Fruit fly (Drosophila melanogaster) whole organism, embryonic: ENCODE results near the gene CkIIalpha-i3.

Experiments used
- CG10147 ChIP-seq: fragments of 200-800 bp; sonication (Bioruptor generic); optimal IDR thresholded peaks from 2 replicates; lab custom pipeline; 2019; ENCODE audit warnings: missing biosample characterization, mild to moderate bottlenecking, missing genetic modification characterization, moderate library complexity
- CG10209 ChIP-seq: fragments of 200-800 bp; sonication (Bioruptor generic); optimal IDR thresholded peaks from 3 replicates; lab custom pipeline; 2017; ENCODE audit warnings: missing biosample characterization, mild to moderate bottlenecking, missing genetic modification characterization, missing genetic modification reagents
- CG10321 ChIP-seq: fragments of 200-800 bp; sonication (Bioruptor generic); IDR thresholded peaks from 2 replicates; pipeline ENCODE4 v1.3.6; 2022; ENCODE audit warnings: missing biosample characterization, missing genetic modification characterization
- CG12299 ChIP-seq: fragments of 200-800 bp; sonication (Bioruptor generic); optimal IDR thresholded peaks from 2 replicates; lab custom pipeline; 2018; ENCODE audit warnings: missing biosample characterization, mild to moderate bottlenecking, missing genetic modification characterization
- CG15479 ChIP-seq: fragments of 200-800 bp; sonication (Bioruptor generic); optimal IDR thresholded peaks from 3 replicates; lab custom pipeline; 2019; ENCODE audit warnings: missing biosample characterization, mild to moderate bottlenecking, missing genetic modification characterization, moderate library complexity
- CG15601 ChIP-seq: fragments of 200-800 bp; sonication (Bioruptor generic); optimal IDR thresholded peaks from 3 replicates; lab custom pipeline; 2019; ENCODE audit warnings: missing biosample characterization, mild to moderate bottlenecking, missing genetic modification characterization, moderate library complexity
- CG2678 ChIP-seq: fragments of 200-800 bp; sonication (Bioruptor generic); optimal IDR thresholded peaks from 3 replicates; lab custom pipeline; 2019; ENCODE audit warnings: missing biosample characterization, mild to moderate bottlenecking, missing genetic modification characterization, moderate library complexity
- CG3163 ChIP-seq: fragments of 200-800 bp; sonication (Bioruptor generic); optimal IDR thresholded peaks from 3 replicates; lab custom pipeline; 2016; ENCODE audit warnings: missing biosample characterization, missing genetic modification characterization
- CG3281 ChIP-seq: fragments of 200-800 bp; sonication (Bioruptor generic); optimal IDR thresholded peaks from 3 replicates; lab custom pipeline; 2017; ENCODE audit warnings: missing biosample characterization, mild to moderate bottlenecking, missing genetic modification characterization
- CG3995 ChIP-seq: fragments of 200-800 bp; sonication (Bioruptor generic); optimal IDR thresholded peaks from 3 replicates; lab custom pipeline; 2016; ENCODE audit warnings: missing biosample characterization, missing genetic modification characterization
- CG42726 ChIP-seq: fragments of 200-800 bp; sonication (Bioruptor generic); IDR thresholded peaks from 2 replicates; pipeline ENCODE4 v1.3.6; 2022; ENCODE audit warnings: missing biosample characterization, missing genetic modification characterization; ENCODE audit not compliant: partially characterized antibody
- CG4360 ChIP-seq: fragments of 200-800 bp; sonication (Bioruptor generic); IDR thresholded peaks from 2 replicates; pipeline ENCODE4 v1.3.6; 2022; ENCODE audit warnings: missing biosample characterization, missing genetic modification characterization
- CG4707 ChIP-seq: fragments of 200-800 bp; sonication (Bioruptor generic); optimal IDR thresholded peaks from 2 replicates; lab custom pipeline; 2018; ENCODE audit warnings: missing biosample characterization, mild to moderate bottlenecking, missing genetic modification characterization, moderate library complexity
- CG4730 ChIP-seq: fragments of 200-800 bp; sonication (Bioruptor generic); IDR thresholded peaks from 2 replicates; pipeline ENCODE4 v1.3.6; 2022; ENCODE audit warnings: missing biosample characterization, missing genetic modification characterization
- CG6175 ChIP-seq: fragments of 200-800 bp; sonication (Bioruptor generic); IDR thresholded peaks from 3 replicates; pipeline ENCODE4 v1.3.6; 2022; ENCODE audit warnings: missing biosample characterization, missing genetic modification characterization
- CG6765 ChIP-seq: fragments of 200-800 bp; sonication (Bioruptor generic); optimal IDR thresholded peaks from 3 replicates; lab custom pipeline; 2017; ENCODE audit warnings: missing biosample characterization, mild to moderate bottlenecking, missing genetic modification characterization
- CG8388 ChIP-seq: fragments of 200-800 bp; sonication (Bioruptor generic); optimal IDR thresholded peaks from 2 replicates; lab custom pipeline; 2019; ENCODE audit warnings: missing biosample characterization, mild to moderate bottlenecking, missing genetic modification characterization, moderate library complexity
- CG9876 ChIP-seq: fragments of 200-800 bp; sonication (Bioruptor generic); optimal IDR thresholded peaks from 2 replicates; lab custom pipeline; 2016; ENCODE audit warnings: missing biosample characterization, missing genetic modification characterization
- Camta ChIP-seq: fragments of 200-800 bp; sonication (Bioruptor generic); optimal IDR thresholded peaks from 2 replicates; lab custom pipeline; 2016; ENCODE audit warnings: missing biosample characterization, missing genetic modification characterization
- Dp ChIP-seq: fragments of 200-800 bp; sonication (Bioruptor generic); optimal IDR thresholded peaks from 2 replicates; lab custom pipeline; 2018; ENCODE audit warnings: missing biosample characterization, mild to moderate bottlenecking, missing genetic modification characterization, moderate library complexity
- Elba2 ChIP-seq: fragments of 200-800 bp; sonication (Bioruptor generic); optimal IDR thresholded peaks from 3 replicates; lab custom pipeline; 2016; ENCODE audit warnings: missing biosample characterization, missing genetic modification characterization
- HmgD ChIP-seq: fragments of 200-800 bp; sonication (Bioruptor generic); optimal IDR thresholded peaks from 3 replicates; lab custom pipeline; 2016; ENCODE audit warnings: missing biosample characterization, missing genetic modification characterization
- Hr39 ChIP-seq: fragments of >200 bp; optimal IDR thresholded peaks from 2 replicates; lab custom pipeline; 2017
- Hr51 ChIP-seq, 2 experiments: fragments of 200-800 bp; sonication (Bioruptor generic); optimal IDR thresholded peaks; 2 replicates in 1 of 2; 3 replicates in 1 of 2; lab custom pipeline; 2016 to 2018; ENCODE audit warnings: missing biosample characterization in 2 of 2, missing genetic modification characterization in 2 of 2, mild to moderate bottlenecking in 1 of 2, moderate library complexity in 1 of 2
- MTF-1 ChIP-seq: fragments of 200-800 bp; sonication (Bioruptor generic); optimal IDR thresholded peaks from 2 replicates; lab custom pipeline; 2018; ENCODE audit warnings: missing biosample characterization, mild to moderate bottlenecking, missing genetic modification characterization, borderline replicate concordance
- Nf-YA ChIP-seq: fragments of 200-800 bp; sonication (Bioruptor generic); IDR thresholded peaks from 2 replicates; pipeline ENCODE4 v1.3.6; 2022; ENCODE audit warnings: missing biosample characterization, missing genetic modification characterization
- Xrp1 ChIP-seq: fragments of 200-800 bp; sonication (Bioruptor generic); IDR thresholded peaks from 2 replicates; pipeline ENCODE4 v1.3.6; 2022; ENCODE audit warnings: missing biosample characterization, missing genetic modification characterization
- dimm ChIP-seq: fragments of 200-800 bp; sonication (Bioruptor generic); IDR thresholded peaks from 2 replicates; pipeline ENCODE4 v1.3.6; 2022; ENCODE audit warnings: missing biosample characterization, missing genetic modification characterization
- dpn ChIP-seq, 2 experiments: fragments of 200-800 bp; sonication (Bioruptor generic); optimal IDR thresholded peaks; 3 replicates each; lab custom pipeline; 2016; ENCODE audit warnings: missing biosample characterization in 2 of 2, missing genetic modification characterization in 2 of 2
- grau ChIP-seq: fragments of 200-800 bp; optimal IDR thresholded peaks from 3 replicates; lab custom pipeline; 2019; ENCODE audit warnings: missing biosample characterization, mild to moderate bottlenecking, missing genetic modification characterization, moderate library complexity
- gt ChIP-seq: fragments of 200-800 bp; sonication (Bioruptor generic); IDR thresholded peaks from 2 replicates; pipeline ENCODE4 v1.3.6; 2022; ENCODE audit warnings: missing biosample characterization, missing genetic modification characterization
- hbn ChIP-seq: fragments of 200-800 bp; sonication (Bioruptor generic); IDR thresholded peaks from 2 replicates; pipeline ENCODE4 v1.3.6; 2022; ENCODE audit warnings: missing biosample characterization, missing genetic modification characterization; ENCODE audit not compliant: partially characterized antibody
- ind ChIP-seq: fragments of 200-800 bp; sonication (Bioruptor generic); optimal IDR thresholded peaks from 3 replicates; lab custom pipeline; 2016; ENCODE audit warnings: missing biosample characterization, missing genetic modification characterization
- lab ChIP-seq: fragments of 200-800 bp; sonication (Bioruptor generic); optimal IDR thresholded peaks from 3 replicates; lab custom pipeline; 2017; ENCODE audit warnings: missing biosample characterization, missing genetic modification characterization, mild to moderate bottlenecking, moderate library complexity, missing genetic modification reagents
- oc ChIP-seq: fragments of 200-800 bp; sonication (Bioruptor generic); optimal IDR thresholded peaks from 2 replicates; lab custom pipeline; 2018; ENCODE audit warnings: missing biosample characterization, mild to moderate bottlenecking, missing genetic modification characterization, moderate library complexity
- org-1 ChIP-seq: fragments of 200-800 bp; sonication (Bioruptor generic); optimal IDR thresholded peaks from 2 replicates; lab custom pipeline; 2017; ENCODE audit warnings: missing biosample characterization, missing genetic modification characterization
- otp ChIP-seq: fragments of 200-800 bp; sonication (Bioruptor generic); IDR thresholded peaks from 3 replicates; pipeline ENCODE4, ENCODE4 v1.3.6; 2022; ENCODE audit warnings: missing biosample characterization, missing genetic modification characterization
- pfk ChIP-seq: fragments of 200-800 bp; sonication (Bioruptor generic); optimal IDR thresholded peaks from 2 replicates; lab custom pipeline; 2018; ENCODE audit warnings: missing biosample characterization, mild to moderate bottlenecking, missing genetic modification characterization, moderate library complexity
- phol ChIP-seq: fragments of 200-800 bp; sonication (Bioruptor generic); optimal IDR thresholded peaks from 3 replicates; lab custom pipeline; 2018; ENCODE audit warnings: missing biosample characterization, mild to moderate bottlenecking, missing genetic modification characterization, moderate library complexity
- sim ChIP-seq: fragments of 200-800 bp; sonication (Bioruptor generic); IDR thresholded peaks from 2 replicates; pipeline ENCODE4 v1.3.6; 2022; ENCODE audit warnings: missing biosample characterization, missing genetic modification characterization
- stwl ChIP-seq: fragments of 200-800 bp; sonication (Bioruptor generic); optimal IDR thresholded peaks from 3 replicates; lab custom pipeline; 2018; ENCODE audit warnings: missing biosample characterization, mild to moderate bottlenecking, missing genetic modification characterization, moderate library complexity
- tap ChIP-seq: fragments of 200-800 bp; optimal IDR thresholded peaks from 3 replicates; lab custom pipeline; 2019; ENCODE audit warnings: missing biosample characterization, mild to moderate bottlenecking, missing genetic modification characterization, moderate library complexity
- tll ChIP-seq, 2 experiments: fragments of 200-800 bp in 1 of 2; fragments of >200 bp in 1 of 2; sonication (Bioruptor generic) in 1 of 2; optimal IDR thresholded peaks; 2 replicates each; lab custom pipeline; 2017 to 2019; ENCODE audit warnings: missing biosample characterization in 2 of 2, missing genetic modification characterization in 2 of 2, mild to moderate bottlenecking in 1 of 2, moderate library complexity in 1 of 2
- twi ChIP-seq: fragments of 200-800 bp; optimal IDR thresholded peaks from 2 replicates; lab custom pipeline; 2019; ENCODE audit warnings: missing biosample characterization, mild to moderate bottlenecking, missing genetic modification characterization, moderate library complexity
- tx ChIP-seq: fragments of 200-800 bp; sonication (Bioruptor generic); optimal IDR thresholded peaks from 2 replicates; lab custom pipeline; 2016; ENCODE audit warnings: missing biosample characterization, missing genetic modification characterization
- zen ChIP-seq: fragments of 200-800 bp; sonication (Bioruptor generic); optimal IDR thresholded peaks from 3 replicates; lab custom pipeline; 2018; ENCODE audit warnings: missing biosample characterization, mild to moderate bottlenecking, missing genetic modification characterization, moderate library complexity
- zfh1 ChIP-seq: fragments of 200-800 bp; sonication (Bioruptor generic); IDR thresholded peaks from 3 replicates; pipeline ENCODE4 v1.3.6; 2022; ENCODE audit warnings: missing biosample characterization, missing genetic modification characterization

The CkIIalpha-i3 gene

dm6 chr3L:735315-735714 is 24.9 kb upstream of the CkIIalpha-i3 start:
- TF ChIP-seq zen (tag; lab: Kevin White, UChicago) = peak; percentile 83
- TF ChIP-seq twi (tag; lab: Kevin White, UChicago) = peak; percentile 35
- TF ChIP-seq MTF-1 = no peak
- TF ChIP-seq otp (GFP tag; lab: Robert Waterston, UW) = 0 out of 3 replicates have a peak, but pooled peaks have one; percentile 15
- TF ChIP-seq gt (GFP tag; lab: Robert Waterston, UW) = peak; percentile 34; the same call in 1 of the 2 replicates
- peak in 1 of 2 experiments; percentile 97 for TF ChIP-seq tll (GFP tag; optimal IDR thresholded peaks at IDR 0.05; lab: Kevin White, UChicago)
- TF ChIP-seq Nf-YA (GFP tag; lab: Robert Waterston, UW) = no peak
- TF ChIP-seq CG15479 (GFP tag; lab: Kevin White, UChicago) = peak; percentile 58
- no peak for TF ChIP-seq Dp (GFP tag; lab: Kevin White, UChicago)

dm6 chr3L:733845-734697 is 23.7 kb upstream of the CkIIalpha-i3 start:
- TF ChIP-seq tx = no peak
- TF ChIP-seq CG4707 (GFP tag; lab: Kevin White, UChicago) = no peak
- TF ChIP-seq CG4360 (GFP tag; lab: Robert Waterston, UW) = no peak
- TF ChIP-seq zfh1 (GFP tag; lab: Robert Waterston, UW) = no peak
- TF ChIP-seq dimm = no peak
- no peak for TF ChIP-seq CG3995 (GFP tag; lab: Kevin White, UChicago)
- peak; percentile 56 for TF ChIP-seq CG2678
- TF ChIP-seq CG10209 (GFP tag; lab: Kevin White, UChicago) = peak; percentile 32
- TF ChIP-seq hbn (GFP tag; lab: Robert Waterston, UW) = no peak
- TF ChIP-seq Xrp1 (GFP tag; lab: Robert Waterston, UW) = no peak
- TF ChIP-seq grau (tag; lab: Kevin White, UChicago) = peak; percentile 38
- TF ChIP-seq CG3163 (GFP tag; lab: Kevin White, UChicago) = no peak
- TF ChIP-seq CG15601 (tag; lab: Kevin White, UChicago) = no peak
- no peak for TF ChIP-seq CG10147
- TF ChIP-seq org-1 (GFP tag; lab: Kevin White, UChicago) = peak; percentile 19
- peak in 1 of 2 experiments; percentile 34 for TF ChIP-seq Hr51 (GFP tag; optimal IDR thresholded peaks at IDR 0.05; lab: Kevin White, UChicago)
- no peak for TF ChIP-seq CG42726
- TF ChIP-seq CG10321 (GFP tag; lab: Robert Waterston, UW) = no peak
- no peak for TF ChIP-seq CG12299 (tag; lab: Kevin White, UChicago)
- TF ChIP-seq ind (GFP tag; lab: Kevin White, UChicago) = peak; percentile 15
- peak; percentile 36 for TF ChIP-seq CG6765 (GFP tag; lab: Kevin White, UChicago)
- TF ChIP-seq CG3281 (GFP tag; lab: Kevin White, UChicago) = peak; percentile 21
- peak; percentile 43 for TF ChIP-seq oc (tag; lab: Kevin White, UChicago)
- no peak for TF ChIP-seq Elba2 (GFP tag; lab: Kevin White, UChicago)
- no peak for TF ChIP-seq Hr39 (lab: Kevin White, UChicago)
- TF ChIP-seq phol (tag; lab: Kevin White, UChicago) = peak; percentile 24
- TF ChIP-seq dpn (GFP tag; optimal IDR thresholded peaks at IDR 0.05; lab: Kevin White, UChicago) = peak; percentile 23 to 37
- no peak for TF ChIP-seq tap (tag; lab: Kevin White, UChicago)
- peak; percentile 51; the same call in 1 of the 3 replicates for TF ChIP-seq CG6175 (GFP tag; lab: Robert Waterston, UW)
- no peak for TF ChIP-seq sim (GFP tag; lab: Robert Waterston, UW)
- no peak for TF ChIP-seq HmgD (GFP tag; lab: Kevin White, UChicago)
- TF ChIP-seq Camta (GFP tag; lab: Kevin White, UChicago) = peak; percentile 12
- no peak for TF ChIP-seq CG9876 (GFP tag; lab: Kevin White, UChicago)
- TF ChIP-seq stwl (tag; lab: Kevin White, UChicago) = no peak
- peak; percentile 46 for TF ChIP-seq CG8388 (GFP tag; lab: Kevin White, UChicago)
- TF ChIP-seq pfk (GFP tag; lab: Kevin White, UChicago) = no peak
- TF ChIP-seq lab (GFP tag; lab: Kevin White, UChicago) = no peak
- TF ChIP-seq CG4730 (GFP tag; lab: Robert Waterston, UW) = no peak
